Worm (Caenorhabditis elegans) whole organism, mixed stage, embryonic: ENCODE data around the gene nhr-44.

Experiments used
- M03D4.4 ChIP-seq: sonication (generic microtip); optimal IDR thresholded peaks from 2 replicates; lab custom pipeline; 2017; ENCODE audit warnings: mild to moderate bottlenecking, missing genetic modification characterization, missing compliant biosample characterization
- ces-1 ChIP-seq: fragments of 150-350 bp; optimal IDR thresholded peaks from 2 replicates; lab custom pipeline; 2014; ENCODE audit warnings: missing biosample characterization, missing genetic modification reagents, missing genetic modification characterization
- drap-1 ChIP-seq: fragments of 200-800 bp; sonication (Bioruptor generic); optimal IDR thresholded peaks from 3 replicates; lab custom pipeline; 2018; ENCODE audit warnings: mild to moderate bottlenecking, missing genetic modification characterization, missing compliant biosample characterization
- lsy-2 ChIP-seq: fragments of 150-350 bp; optimal IDR thresholded peaks from 2 replicates; lab custom pipeline; 2014; ENCODE audit warnings: missing biosample characterization, missing genetic modification characterization
- mab-5 ChIP-seq: fragments of 150-350 bp; optimal IDR thresholded peaks from 2 replicates; lab custom pipeline; 2014; ENCODE audit warnings: missing biosample characterization, missing genetic modification characterization
- mep-1 ChIP-seq: fragments of 150-350 bp; optimal IDR thresholded peaks from 2 replicates; lab custom pipeline; 2017; ENCODE audit warnings: missing biosample characterization, missing genetic modification reagents, missing genetic modification characterization, inconsistent platforms
- nhr-28 ChIP-seq: fragments of 150-350 bp; optimal IDR thresholded peaks from 2 replicates; lab custom pipeline; 2014; ENCODE audit warnings: missing biosample characterization, missing genetic modification characterization
- nhr-76 ChIP-seq: sonication (generic microtip); optimal IDR thresholded peaks from 2 replicates; lab custom pipeline; 2017; ENCODE audit warnings: missing biosample characterization, missing genetic modification characterization
- pha-4 ChIP-seq: fragments of 150-350 bp; optimal IDR thresholded peaks from 2 replicates; lab custom pipeline; 2018; ENCODE audit warnings: missing biosample characterization, missing genetic modification reagents, missing genetic modification characterization
- sem-2 ChIP-seq: fragments of 200-800 bp; sonication (Bioruptor generic); optimal IDR thresholded peaks from 2 replicates; lab custom pipeline; 2018; ENCODE audit warnings: mild to moderate bottlenecking, missing genetic modification characterization, missing compliant biosample characterization
- snpc-4 ChIP-seq: fragments of 150-350 bp; optimal IDR thresholded peaks from 2 replicates; lab custom pipeline; 2014; ENCODE audit warnings: missing biosample characterization, missing genetic modification characterization
- unc-62 ChIP-seq: fragments of 150-350 bp; optimal IDR thresholded peaks from 2 replicates; lab custom pipeline; 2014; ENCODE audit warnings: missing biosample characterization, missing genetic modification reagents, missing genetic modification characterization
- ztf-11 ChIP-seq: fragments of 150-350 bp; optimal IDR thresholded peaks from 2 replicates; lab custom pipeline; 2014; ENCODE audit warnings: missing biosample characterization, missing genetic modification characterization

DNA sequence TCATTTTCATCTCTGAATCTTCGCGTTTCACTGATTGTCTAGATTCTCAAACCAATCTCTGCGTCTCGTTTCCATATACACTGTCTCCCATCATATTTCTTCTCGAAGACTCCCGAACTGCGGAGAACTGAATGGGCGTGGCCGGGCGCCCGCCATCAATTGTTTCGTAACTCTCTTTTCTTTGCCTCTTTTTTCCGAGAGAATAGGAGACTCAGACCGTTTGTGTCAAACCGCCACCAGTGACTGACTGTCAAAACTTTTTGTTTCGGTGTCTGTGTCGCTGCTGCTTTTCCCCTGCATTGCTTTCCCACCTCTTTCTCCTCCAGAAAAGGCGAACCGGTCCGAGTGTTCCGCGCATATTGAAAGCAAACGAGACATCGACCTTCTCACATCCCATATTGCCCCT is 27.7 kb downstream of the nhr-44 start, which contains the start of gene unc-23:
- TF ChIP-seq snpc-4 (tag; lab: Kevin White, UChicago) (no peak), drap-1 (no peak), ztf-11 (no peak), ces-1 (GFP tag; lab: Kevin White, UChicago) (no peak), pha-4 (peak; percentile 21), M03D4.4 (tag; lab: Kevin White, UChicago) (no peak), nhr-28 (no peak), mep-1 (tag; lab: Kevin White, UChicago) (no peak), lsy-2 (no peak), unc-62 (GFP tag; lab: Kevin White, UChicago) (peak; percentile 59), nhr-76 (tag; lab: Kevin White, UChicago) (no peak), sem-2 (GFP tag; lab: Kevin White, UChicago) (no peak), mab-5 (no peak)
